Worm (Caenorhabditis elegans): ENCODE results near the gene F26G1.10.
A peak's percentile ranks its signal among the peaks of the same experiment; 100 is the strongest.

F26G1.10 gene

ce11 chrII:4728687-4729086 is 45.5 kb upstream of the F26G1.10 start (continued):
- TF ChIP-seq rbr-2 (tag; optimal IDR thresholded peaks at IDR 0.05), result no peak
- peak; percentile 89 for TF ChIP-seq dmd-6 (GFP tag; IDR thresholded peaks at IDR 0.05)
- no peak for TF ChIP-seq ZK546.5 (tag; optimal IDR thresholded peaks at IDR 0.05)
- TF ChIP-seq T20F7.1 (GFP tag; optimal IDR thresholded peaks at IDR 0.05), result peak; percentile 33
- no peak for TF ChIP-seq lin-13 (GFP tag; optimal IDR thresholded peaks at IDR 0.05)
- TF ChIP-seq nhr-41 (GFP tag; IDR thresholded peaks at IDR 0.05), result no peak
- TF ChIP-seq attf-4 (tag; optimal IDR thresholded peaks at IDR 0.05), result no peak
- TF ChIP-seq lim-7 (GFP tag; IDR thresholded peaks at IDR 0.05), result no peak
- no peak for TF ChIP-seq nhr-111 (GFP tag; optimal IDR thresholded peaks at IDR 0.05)
- TF ChIP-seq Y75B8A.6 (GFP tag; IDR thresholded peaks at IDR 0.05), result no peak
- no peak for TF ChIP-seq skn-1 (tag; optimal IDR thresholded peaks at IDR 0.05)
- no peak for TF ChIP-seq snpc-1.2 (GFP tag; IDR thresholded peaks at IDR 0.05)
- no peak for TF ChIP-seq nhr-25 (tag; optimal IDR thresholded peaks at IDR 0.05; ENCODE audit: borderline replicate concordance, insufficient read depth)
- peak; percentile 44 for TF ChIP-seq mxl-3 (GFP tag; optimal IDR thresholded peaks at IDR 0.05)
- no peak for TF ChIP-seq vab-7 (GFP tag; IDR thresholded peaks at IDR 0.05)

DNA sequence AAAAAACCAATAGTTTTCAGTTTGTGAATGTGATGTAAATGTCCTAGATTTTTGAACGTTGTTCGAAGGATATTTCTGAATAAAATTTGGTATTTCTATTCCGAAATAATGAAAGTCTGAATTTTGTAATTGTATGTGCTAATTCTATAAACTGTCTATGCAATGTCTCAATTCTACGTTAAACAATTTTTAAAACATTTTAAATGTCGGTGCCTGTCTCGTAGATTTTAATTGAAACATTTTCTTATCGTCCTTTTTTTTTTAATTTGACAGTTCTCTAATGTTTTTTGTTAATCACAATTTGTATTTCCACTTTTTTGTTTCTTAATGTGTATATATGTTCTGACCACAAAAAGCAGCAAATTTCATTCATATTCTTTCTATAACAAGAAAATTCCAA is 44.4 kb upstream of the F26G1.10 start, which contains the start of gene F41C3.7:
Gene F41C3.7 (plus strand): TSS at position 301 of the 400 bp plus-strand sequence.
- TF ChIP-seq pqm-1 (tag; optimal IDR thresholded peaks at IDR 0.05) (no peak), madf-5 (GFP tag; IDR thresholded peaks at IDR 0.05) (no peak), duxl-1 (tag; optimal IDR thresholded peaks at IDR 0.05; ENCODE audit: poor library complexity) (no peak), lin-13 (GFP tag; optimal IDR thresholded peaks at IDR 0.05) (no peak), T20F7.1 (GFP tag; optimal IDR thresholded peaks at IDR 0.05) (no peak), fkh-10 (GFP tag; optimal IDR thresholded peaks at IDR 0.05) (no peak), gei-8 (GFP tag; optimal IDR thresholded peaks at IDR 0.05) (no peak), Y48G9A.11 (GFP tag; IDR thresholded peaks at IDR 0.05) (no peak), spr-3 (GFP tag; optimal IDR thresholded peaks at IDR 0.05) (no peak), zip-2 (tag; optimal IDR thresholded peaks at IDR 0.05) (no peak), mdt-29 (GFP tag; IDR thresholded peaks at IDR 0.05) (no peak), mxl-2 (GFP tag; conservative IDR thresholded peaks at IDR 0.05) (no peak), daf-8 (GFP tag; IDR thresholded peaks at IDR 0.05) (no peak), nhr-6 (tag; optimal IDR thresholded peaks at IDR 0.05) (no peak)

ce11 chrII:4733848-4734247 is 40.3 kb upstream of the F26G1.10 start, which contains the start of gene F41C3.11:
Gene F41C3.11 (minus strand): TSS chrII:4733948.
- no peak for TF ChIP-seq skn-1 (tag; optimal IDR thresholded peaks at IDR 0.05)

DNA sequence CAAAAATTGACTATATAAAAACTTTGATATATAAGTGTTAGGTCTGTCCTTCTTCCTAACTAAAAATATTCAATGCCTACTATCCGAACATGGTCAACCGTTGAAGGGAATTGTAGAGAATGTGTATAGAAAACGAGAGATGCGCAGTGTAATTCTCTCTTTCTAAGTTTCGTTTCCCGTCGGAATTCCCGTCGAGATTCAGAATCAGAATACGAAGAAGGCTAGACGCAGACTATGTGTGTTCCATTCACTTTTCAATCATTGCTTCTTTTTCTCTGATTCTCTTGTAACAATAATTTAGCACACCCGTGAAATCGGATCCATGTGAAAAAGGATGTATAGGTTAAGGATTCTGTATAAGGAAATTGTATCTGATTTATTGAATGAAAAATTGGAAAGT is 39.7 kb upstream of the F26G1.10 start:
- TF ChIP-seq fos-1 (tag; optimal IDR thresholded peaks at IDR 0.05) (no peak), mdt-29 (GFP tag; IDR thresholded peaks at IDR 0.05) (no peak), nhr-28 (tag; optimal IDR thresholded peaks at IDR 0.05) (peak; percentile 48), lin-1 (GFP tag; IDR thresholded peaks at IDR 0.05) (no peak), nhr-25 (tag; optimal IDR thresholded peaks at IDR 0.05; ENCODE audit: borderline replicate concordance, insufficient read depth) (peak; percentile 56)

ce11 chrII:4736585-4736984 is 37.6 kb upstream of the F26G1.10 start:
- TF ChIP-seq gei-8 (GFP tag; optimal IDR thresholded peaks at IDR 0.05) (no peak), nhr-48 (tag; optimal IDR thresholded peaks at IDR 0.05) (no peak), snpc-4 (tag; optimal IDR thresholded peaks at IDR 0.05) (no peak), F10B5.3 (tag; optimal IDR thresholded peaks at IDR 0.05) (no peak), dpl-1 (GFP tag; optimal IDR thresholded peaks at IDR 0.05) (no peak), zag-1 (tag; optimal IDR thresholded peaks at IDR 0.05) (no peak), rbr-2 (tag; optimal IDR thresholded peaks at IDR 0.05) (no peak), mxl-3 (GFP tag; optimal IDR thresholded peaks at IDR 0.05) (no peak), daf-16 (GFP tag; optimal IDR thresholded peaks at IDR 0.05) (peak in 1 of 2 experiments; percentile 90), daf-16 (tag; optimal IDR thresholded peaks at IDR 0.05) (no peak), nhr-11 (tag; optimal IDR thresholded peaks at IDR 0.05) (no peak), Y105C5A.15 (GFP tag; IDR thresholded peaks at IDR 0.05) (no peak), unc-130 (GFP tag; optimal IDR thresholded peaks at IDR 0.05) (no peak), vab-7 (GFP tag; IDR thresholded peaks at IDR 0.05) (no peak), Y48G9A.11 (GFP tag; IDR thresholded peaks at IDR 0.05) (no peak), dve-1 (tag; optimal IDR thresholded peaks at IDR 0.05; ENCODE audit: insufficient read depth) (no peak), lin-39 (tag; optimal IDR thresholded peaks at IDR 0.05) (no peak), hmg-1.1 (GFP tag; IDR thresholded peaks at IDR 0.05) (no peak), unc-62 (GFP tag; optimal IDR thresholded peaks at IDR 0.05 in 1 of 2) (peak in 1 of 2 experiments; percentile 6), unc-62 (tag; optimal IDR thresholded peaks at IDR 0.05) (no peak)

All from whole organism, L4 larva.